Fruit fly (Drosophila melanogaster) whole organism, adult: ENCODE results near the gene CG31161.

ENCODE experiments used
- CG12768 ChIP-seq: fragments of 200-800 bp; sonication (Bioruptor generic); optimal IDR thresholded peaks from 2 replicates; lab custom pipeline; 2017; ENCODE audit warnings: missing biosample characterization, missing genetic modification characterization, mild to moderate bottlenecking, moderate library complexity, missing genetic modification reagents
- cnc ChIP-seq, 2 experiments: fragments of >200 bp; optimal IDR thresholded peaks; 2 replicates each; lab custom pipeline; 2017

dm6 chr3R:22666449-22667283, 50.4 kb downstream of the CG31161 start:
- no peak for TF ChIP-seq cnc (optimal IDR thresholded peaks at IDR 0.05; lab: Kevin White, UChicago)
- TF ChIP-seq CG12768 (GFP tag; lab: Kevin White, UChicago), result no peak
